Worm (Caenorhabditis elegans) whole organism, young adult: ENCODE results near the gene F29F11.20.

Experiments
- B0035.1 ChIP-seq: sonication (generic microtip); optimal IDR thresholded peaks from 2 replicates; lab custom pipeline; 2016; ENCODE audit warnings: missing genetic modification characterization, mild to moderate bottlenecking, missing compliant biosample characterization, missing genotype, missing genetic modification reagents
- F22D6.2 ChIP-seq: sonication (generic microtip); optimal IDR thresholded peaks from 2 replicates; lab custom pipeline; 2016; ENCODE audit warnings: mild to moderate bottlenecking, missing genetic modification characterization, missing compliant biosample characterization
- F39B2.1 ChIP-seq: fragments of 200-800 bp; sonication (Bioruptor generic); IDR thresholded peaks from 2 replicates; pipeline ENCODE4 v1.3.6; 2022; ENCODE audit warnings: missing genetic modification reagents, missing genetic modification characterization, missing compliant biosample characterization
- F57C9.4 ChIP-seq: sonication (generic microtip); optimal IDR thresholded peaks from 2 replicates; lab custom pipeline; 2017; ENCODE audit warnings: mild to moderate bottlenecking, missing genetic modification characterization, missing compliant biosample characterization
- K11D2.4 ChIP-seq: fragments of 200-800 bp; sonication (Bioruptor generic); IDR thresholded peaks from 2 replicates; pipeline ENCODE4 v1.3.6; 2022; ENCODE audit warnings: missing genetic modification reagents, missing genetic modification characterization, missing compliant biosample characterization
- K12H6.12 ChIP-seq: fragments of 200-800 bp; sonication (Bioruptor generic); optimal IDR thresholded peaks from 2 replicates; lab custom pipeline; 2018; ENCODE audit warnings: mild to moderate bottlenecking, missing genetic modification characterization, missing compliant biosample characterization
- Y53G8AR.9 ChIP-seq: fragments of 200-800 bp; sonication (Bioruptor generic); conservative IDR thresholded peaks from 2 replicates; pipeline ENCODE4 v1.3.6; 2022; ENCODE audit warnings: missing genetic modification reagents, missing genetic modification characterization, missing compliant biosample characterization
- Y56A3A.18 ChIP-seq: fragments of 200-800 bp; sonication (Bioruptor generic); IDR thresholded peaks from 2 replicates; pipeline ENCODE4 v1.3.6; 2022; ENCODE audit warnings: missing genetic modification reagents, missing genetic modification characterization, missing compliant biosample characterization
- Y79H2A.3 ChIP-seq: fragments of 200-800 bp; sonication (Bioruptor generic); conservative IDR thresholded peaks from 2 replicates; pipeline ENCODE4 v1.3.6; 2022; ENCODE audit warnings: missing genetic modification reagents, missing genetic modification characterization, missing compliant biosample characterization
- ccch-3 ChIP-seq: fragments of 200-800 bp; sonication (Bioruptor generic); optimal IDR thresholded peaks from 2 replicates; lab custom pipeline; 2018; ENCODE audit warnings: mild to moderate bottlenecking, missing genetic modification characterization, missing compliant biosample characterization
- ceh-27 ChIP-seq: fragments of 200-800 bp; sonication (Bioruptor generic); optimal IDR thresholded peaks from 2 replicates; lab custom pipeline; 2018; ENCODE audit warnings: mild to moderate bottlenecking, missing genetic modification characterization, moderate library complexity, missing compliant biosample characterization
- ceh-40 ChIP-seq: fragments of 200-800 bp; sonication (Bioruptor generic); IDR thresholded peaks from 2 replicates; pipeline ENCODE4 v1.3.6; 2022; ENCODE audit warnings: missing genetic modification characterization, missing compliant biosample characterization
- die-1 ChIP-seq: sonication (generic microtip); optimal IDR thresholded peaks from 2 replicates; lab custom pipeline; 2016; ENCODE audit warnings: missing genotype, mild to moderate bottlenecking, missing genetic modification characterization, missing compliant biosample characterization
- dpff-1 ChIP-seq: sonication (generic microtip); optimal IDR thresholded peaks from 2 replicates; lab custom pipeline; 2017; ENCODE audit warnings: mild to moderate bottlenecking, missing genetic modification characterization, missing compliant biosample characterization
- dpl-1 ChIP-seq: fragments of 150-350 bp; optimal IDR thresholded peaks from 2 replicates; lab custom pipeline; 2014; ENCODE audit warnings: missing biosample characterization, missing genetic modification reagents, missing genetic modification characterization
- efl-1 ChIP-seq: fragments of 150-350 bp; optimal IDR thresholded peaks from 2 replicates; lab custom pipeline; 2014; ENCODE audit warnings: missing biosample characterization, missing genetic modification reagents, missing genetic modification characterization
- egl-44 ChIP-seq: fragments of 200-800 bp; sonication (Bioruptor generic); IDR thresholded peaks from 2 replicates; pipeline ENCODE4 v1.3.6; 2022; ENCODE audit warnings: missing genetic modification reagents, missing genetic modification characterization, missing compliant biosample characterization
- ekl-4 ChIP-seq: fragments of 200-800 bp; sonication (Bioruptor generic); IDR thresholded peaks from 2 replicates; pipeline ENCODE4 v1.3.6; 2022; ENCODE audit warnings: missing genetic modification reagents, missing genetic modification characterization, missing compliant biosample characterization
- ets-4 ChIP-seq: fragments of 200-800 bp; sonication (Bioruptor generic); optimal IDR thresholded peaks from 2 replicates; lab custom pipeline; 2018; ENCODE audit warnings: mild to moderate bottlenecking, missing genetic modification characterization, missing compliant biosample characterization
- gei-17 ChIP-seq: fragments of 200-800 bp; sonication (Bioruptor generic); optimal IDR thresholded peaks from 2 replicates; lab custom pipeline; 2018; ENCODE audit warnings: mild to moderate bottlenecking, missing genetic modification characterization, missing compliant biosample characterization
- hlh-26 ChIP-seq: fragments of 200-800 bp; sonication (Bioruptor generic); conservative IDR thresholded peaks from 2 replicates; pipeline ENCODE4 v1.3.6; 2022; ENCODE audit warnings: missing genetic modification reagents, missing genetic modification characterization, missing compliant biosample characterization
- hmg-1.2 ChIP-seq: fragments of 200-800 bp; sonication (Bioruptor generic); IDR thresholded peaks from 2 replicates; pipeline ENCODE4 v1.3.6; 2022; ENCODE audit warnings: missing genetic modification reagents, missing genetic modification characterization, missing compliant biosample characterization
- lag-1 ChIP-seq: fragments of 200-800 bp; sonication (Bioruptor generic); IDR thresholded peaks from 2 replicates; pipeline ENCODE4 v1.3.6; 2022; ENCODE audit warnings: missing genetic modification reagents, missing genetic modification characterization, missing compliant biosample characterization
- let-526 ChIP-seq: fragments of 200-800 bp; sonication (Bioruptor generic); IDR thresholded peaks from 2 replicates; pipeline ENCODE4 v1.3.6; 2022; ENCODE audit warnings: missing genetic modification reagents, missing genetic modification characterization, missing compliant biosample characterization
- lin-40 ChIP-seq: sonication (generic microtip); optimal IDR thresholded peaks from 2 replicates; lab custom pipeline; 2016; ENCODE audit warnings: missing genetic modification characterization, mild to moderate bottlenecking, missing compliant biosample characterization, missing genotype, missing genetic modification reagents
- madf-8 ChIP-seq: fragments of 200-800 bp; sonication (Bioruptor generic); conservative IDR thresholded peaks from 2 replicates; pipeline ENCODE4 v1.3.6; 2022; ENCODE audit warnings: missing genetic modification reagents, missing genetic modification characterization, missing compliant biosample characterization
- nfya-1 ChIP-seq: sonication (generic microtip); optimal IDR thresholded peaks from 2 replicates; lab custom pipeline; 2017; ENCODE audit warnings: antibody characterized with exemption, missing compliant biosample characterization, missing genetic modification characterization, borderline replicate concordance; ENCODE audit not compliant: insufficient read depth
- nhr-179 ChIP-seq: sonication (generic microtip); optimal IDR thresholded peaks from 2 replicates; lab custom pipeline; 2016; ENCODE audit warnings: mild to moderate bottlenecking, missing genetic modification characterization, missing compliant biosample characterization
- nhr-80 ChIP-seq: sonication (generic microtip); optimal IDR thresholded peaks from 2 replicates; lab custom pipeline; 2016; ENCODE audit warnings: missing genetic modification characterization, missing compliant biosample characterization
- nhr-90 ChIP-seq: sonication (generic microtip); optimal IDR thresholded peaks from 2 replicates; lab custom pipeline; 2016; ENCODE audit warnings: missing genotype, mild to moderate bottlenecking, missing genetic modification characterization, missing compliant biosample characterization
- pbrm-1 ChIP-seq: fragments of 200-800 bp; sonication (Bioruptor generic); IDR thresholded peaks from 2 replicates; pipeline ENCODE4 v1.3.6; 2022; ENCODE audit warnings: missing genetic modification reagents, missing genetic modification characterization, missing compliant biosample characterization
- sea-2 ChIP-seq: fragments of 200-800 bp; sonication (Bioruptor generic); IDR thresholded peaks from 2 replicates; pipeline ENCODE4 v1.3.6; 2022; ENCODE audit warnings: missing genetic modification characterization, missing compliant biosample characterization
- snpc-3.4 ChIP-seq: sonication (generic microtip); optimal IDR thresholded peaks from 2 replicates; lab custom pipeline; 2017; ENCODE audit warnings: missing genetic modification characterization, mild to moderate bottlenecking, missing compliant biosample characterization, antibody characterized with exemption, moderate library complexity, missing genotype, missing genetic modification reagents
- snpc-4 ChIP-seq, 5 experiments: fragments of 150-350 bp in 1 of 5; sonication (generic microtip) in 4 of 5; optimal IDR thresholded peaks; 2 replicates each; lab custom pipeline; 2014 to 2018; ENCODE audit warnings: missing genetic modification characterization in 5 of 5, missing biosample characterization in 3 of 5, antibody characterized with exemption in 2 of 5, mild to moderate bottlenecking in 2 of 5, missing compliant biosample characterization in 2 of 5, missing genotype in 2 of 5, moderate library complexity in 2 of 5, missing genetic modification reagents in 1 of 5
- tbp1 ChIP-seq: fragments of 200-800 bp; sonication (Bioruptor generic); optimal IDR thresholded peaks from 2 replicates; lab custom pipeline; 2018; ENCODE audit warnings: mild to moderate bottlenecking, missing genetic modification characterization, missing compliant biosample characterization
- ztf-26 ChIP-seq: sonication (generic microtip); optimal IDR thresholded peaks from 2 replicates; lab custom pipeline; 2017; ENCODE audit warnings: missing genetic modification characterization, missing compliant biosample characterization

Gene F29F11.20

DNA sequence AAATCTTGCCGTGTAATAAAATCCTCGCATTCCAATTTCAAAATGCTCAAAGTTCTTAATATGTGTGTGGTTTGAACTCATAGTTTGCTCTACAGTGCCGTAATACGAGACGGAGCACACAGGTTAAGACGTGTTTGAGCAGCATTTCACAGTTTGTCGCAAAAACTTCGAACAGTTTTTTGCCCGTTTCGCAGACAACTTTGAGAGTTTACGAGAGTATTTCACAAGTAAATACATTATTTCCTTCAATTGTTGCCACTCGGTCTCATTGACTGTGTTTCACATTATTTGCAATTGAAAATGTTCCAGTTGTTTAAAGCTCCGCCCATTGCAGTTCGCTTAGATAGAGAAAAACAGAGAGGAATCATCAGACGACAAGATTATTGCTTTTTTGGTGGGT is at the start of gene F29F11.20:
Gene F29F11.20 (plus strand): TSS at position 301 of the 400 bp plus-strand sequence.
- no peak for TF ChIP-seq dpff-1 (tag; lab: Kevin White, UChicago)
- TF ChIP-seq lag-1 (GFP tag; lab: Robert Waterston, UW) = no peak
- TF ChIP-seq ets-4 (GFP tag; lab: Kevin White, UChicago) = no peak
- no peak for TF ChIP-seq K12H6.12 (tag; lab: Kevin White, UChicago)
- no peak for TF ChIP-seq lin-40 (tag; lab: Kevin White, UChicago)
- no peak for TF ChIP-seq Y53G8AR.9
- no peak for TF ChIP-seq egl-44
- no peak for TF ChIP-seq K11D2.4 (GFP tag; lab: Robert Waterston, UW)
- TF ChIP-seq madf-8 = no peak

ce11 chrV:10638515-10638914 is 49.2 kb upstream of the F29F11.20 start:
- peak; percentile 96 for TF ChIP-seq hmg-1.2 (GFP tag; lab: Robert Waterston, UW)

DNA sequence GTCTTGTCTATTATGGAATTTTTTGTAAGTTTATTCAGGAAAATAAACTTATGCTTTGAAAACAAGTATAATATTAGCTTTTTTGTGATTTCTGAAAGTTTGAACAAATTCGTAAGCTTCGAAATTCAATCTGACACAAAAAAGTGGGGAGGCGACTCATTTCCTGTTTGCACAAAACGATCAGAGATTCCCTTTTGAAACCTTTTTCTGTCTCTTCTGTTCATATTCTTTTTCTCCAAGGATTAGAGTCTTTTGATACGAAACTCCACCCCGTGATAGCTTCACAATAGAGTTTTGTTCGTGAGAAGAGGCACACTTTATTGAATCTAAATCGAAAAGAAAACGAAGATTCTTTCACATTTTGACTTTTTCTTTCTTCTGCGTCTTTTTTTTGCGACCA is 46.7 kb upstream of the F29F11.20 start:
- no peak for TF ChIP-seq ets-4 (GFP tag; lab: Kevin White, UChicago)
- no peak for TF ChIP-seq tbp1 (GFP tag; lab: Kevin White, UChicago)
- no peak for TF ChIP-seq snpc-4 (GFP tag; optimal IDR thresholded peaks at IDR 0.05; lab: Kevin White, UChicago)
- no peak for TF ChIP-seq snpc-4 (tag; optimal IDR thresholded peaks at IDR 0.05; lab: Kevin White, UChicago)
- no peak for TF ChIP-seq Y79H2A.3
- TF ChIP-seq efl-1 (GFP tag; lab: Kevin White, UChicago) = no peak
- TF ChIP-seq ekl-4 (GFP tag; lab: Robert Waterston, UW) = no peak
- TF ChIP-seq nfya-1 (tag; lab: Kevin White, UChicago) = no peak
- TF ChIP-seq B0035.1 = no peak
- TF ChIP-seq F57C9.4 (tag; lab: Kevin White, UChicago) = no peak
- no peak for TF ChIP-seq die-1
- no peak for TF ChIP-seq let-526
- TF ChIP-seq hlh-26 (GFP tag; lab: Robert Waterston, UW) = no peak
- no peak for TF ChIP-seq F22D6.2 (tag; lab: Kevin White, UChicago)
- TF ChIP-seq nhr-80 (tag; lab: Kevin White, UChicago) = no peak
- TF ChIP-seq ceh-27 (GFP tag; lab: Kevin White, UChicago) = no peak
- no peak for TF ChIP-seq egl-44
- TF ChIP-seq gei-17 = no peak
- TF ChIP-seq pbrm-1 = no peak
- TF ChIP-seq nhr-179 (tag; lab: Kevin White, UChicago) = no peak

ce11 chrV:10647043-10647611 is 40.6 kb upstream of the F29F11.20 start, which contains the start of the genes C32C4.3 and C32C4.16:
TSS of gene C32C4.3 (minus strand) at chrV:10647143.
TSS of gene C32C4.16 (plus strand) at chrV:10647561.
- TF ChIP-seq ztf-26 (tag; lab: Kevin White, UChicago) (no peak), sea-2 (GFP tag; lab: Robert Waterston, UW) (no peak), dpl-1 (GFP tag; lab: Kevin White, UChicago) (no peak), Y56A3A.18 (no peak), K11D2.4 (GFP tag; lab: Robert Waterston, UW) (no peak), ceh-40 (GFP tag; lab: Robert Waterston, UW) (no peak), F22D6.2 (tag; lab: Kevin White, UChicago) (no peak), F39B2.1 (GFP tag; lab: Robert Waterston, UW) (no peak), nhr-80 (tag; lab: Kevin White, UChicago) (no peak), nhr-90 (tag; lab: Kevin White, UChicago) (no peak), B0035.1 (no peak), ccch-3 (GFP tag; lab: Kevin White, UChicago) (no peak), hlh-26 (GFP tag; lab: Robert Waterston, UW) (no peak), snpc-3.4 (no peak)
- TF ChIP-seq, all 124 proteins: peak for 0
